Worm (Caenorhabditis elegans): ENCODE data around the gene M163.10.

- TF ChIP-seq dao-5 (tag; optimal IDR thresholded peaks at IDR 0.05) (no peak), W03F9.2 (tag; optimal IDR thresholded peaks at IDR 0.05) (no peak)
Measured at ce11 chrX:14513462-14513861, 42.7 kb downstream of the M163.10 start.
